Worm (Caenorhabditis elegans) whole organism, L1 larva: ENCODE results near the gene F37A8.2.

Experiments
- Y116A8C.19 ChIP-seq: sonication (generic microtip); optimal IDR thresholded peaks from 2 replicates; lab custom pipeline; 2016; ENCODE audit warnings: missing compliant biosample characterization, missing genetic modification characterization, borderline replicate concordance
- ceh-8 ChIP-seq: fragments of 200-800 bp; sonication (Bioruptor generic); optimal IDR thresholded peaks from 2 replicates; lab custom pipeline; 2018; ENCODE audit warnings: mild to moderate bottlenecking, missing genetic modification characterization, moderate library complexity, missing compliant biosample characterization
- ceh-82 ChIP-seq, 3 experiments: fragments of 150-350 bp in 1 of 3; sonication (generic microtip) in 2 of 3; optimal IDR thresholded peaks; 2 replicates each; lab custom pipeline; 2014 to 2017; ENCODE audit warnings: missing biosample characterization in 3 of 3, missing genetic modification characterization in 3 of 3
- ces-1 ChIP-seq: fragments of 150-350 bp; optimal IDR thresholded peaks from 2 replicates; lab custom pipeline; 2014; ENCODE audit warnings: missing biosample characterization, missing genetic modification reagents, missing genetic modification characterization
- dpl-1 ChIP-seq, 3 experiments: fragments of 150-350 bp in 2 of 3; sonication (generic microtip) in 1 of 3; optimal IDR thresholded peaks; 2 replicates each; lab custom pipeline; 2014 to 2017; ENCODE audit warnings: missing biosample characterization in 3 of 3, missing genetic modification characterization in 3 of 3, missing genetic modification reagents in 3 of 3
- efl-1 ChIP-seq, 4 experiments: fragments of 150-350 bp; optimal IDR thresholded peaks in 3 of 4; peaks in 1 of 4; 1 replicate in 1 of 4; 2 replicates in 3 of 4; lab custom pipeline; 2014; ENCODE audit warnings: missing biosample characterization in 2 of 4, missing genetic modification characterization in 2 of 4, missing genetic modification reagents in 2 of 4
- egl-13 ChIP-seq: sonication (generic microtip); optimal IDR thresholded peaks from 2 replicates; lab custom pipeline; 2016; ENCODE audit warnings: missing genotype, missing genetic modification reagents, missing genetic modification characterization, missing compliant biosample characterization
- elt-2 ChIP-seq: sonication (generic microtip); optimal IDR thresholded peaks from 2 replicates; lab custom pipeline; 2016; ENCODE audit warnings: missing genetic modification characterization, mild to moderate bottlenecking, inconsistent platforms, missing compliant biosample characterization, missing genetic modification reagents
- elt-3 ChIP-seq, 6 experiments: fragments of 150-350 bp in 1 of 6; sonication (generic microtip); optimal IDR thresholded peaks; 2 replicates each; lab custom pipeline; 2017 to 2018; ENCODE audit warnings: missing biosample characterization in 6 of 6, missing genetic modification characterization in 6 of 6, inconsistent platforms in 1 of 6
- fkh-10 ChIP-seq: sonication (generic microtip); optimal IDR thresholded peaks from 2 replicates; lab custom pipeline; 2017; ENCODE audit warnings: missing biosample characterization, missing genetic modification reagents, missing genetic modification characterization
- hlh-17 ChIP-seq: fragments of 200-800 bp; sonication (Bioruptor generic); optimal IDR thresholded peaks from 2 replicates; lab custom pipeline; 2018; ENCODE audit warnings: missing genetic modification characterization, mild to moderate bottlenecking, missing compliant biosample characterization, moderate library complexity, borderline replicate concordance
- irx-1 ChIP-seq: sonication (generic microtip); optimal IDR thresholded peaks from 2 replicates; lab custom pipeline; 2016; ENCODE audit warnings: missing genetic modification characterization, missing compliant biosample characterization
- lin-14 ChIP-seq: fragments of 200-800 bp; sonication (Bioruptor generic); optimal IDR thresholded peaks from 2 replicates; lab custom pipeline; 2018; ENCODE audit warnings: mild to moderate bottlenecking, missing genetic modification characterization, moderate library complexity, missing compliant biosample characterization
- lin-15B ChIP-seq: fragments of 150-350 bp; sonication (generic microtip); optimal IDR thresholded peaks from 3 replicates; lab custom pipeline; 2014; ENCODE audit warnings: missing biosample characterization, missing genetic modification characterization
- lin-35 ChIP-seq, 2 experiments: fragments of 150-350 bp; optimal IDR thresholded peaks; 2 replicates each; lab custom pipeline; 2014; ENCODE audit warnings: missing biosample characterization in 2 of 2, missing genetic modification characterization in 2 of 2, missing genetic modification reagents in 2 of 2
- lin-39 ChIP-seq: fragments of 150-350 bp; optimal IDR thresholded peaks from 2 replicates; lab custom pipeline; 2014; ENCODE audit warnings: missing biosample characterization, missing genetic modification reagents, missing genetic modification characterization
- lir-3 ChIP-seq: sonication (generic microtip); optimal IDR thresholded peaks from 2 replicates; lab custom pipeline; 2016; ENCODE audit warnings: mild to moderate bottlenecking, missing genetic modification characterization, moderate library complexity, missing compliant biosample characterization; ENCODE audit not compliant: poor library complexity
- mab-9 ChIP-seq: fragments of 200-800 bp; sonication (Bioruptor generic); IDR thresholded peaks from 2 replicates; pipeline ENCODE4 v1.3.6; 2022; ENCODE audit warnings: missing genetic modification reagents, missing genetic modification characterization, missing compliant biosample characterization
- mdl-1 ChIP-seq, 2 experiments: fragments of 150-350 bp; optimal IDR thresholded peaks; 2 replicates each; lab custom pipeline; 2014 to 2017; ENCODE audit warnings: missing biosample characterization in 2 of 2, missing genetic modification characterization in 2 of 2, inconsistent platforms in 1 of 2
- mef-2 ChIP-seq: fragments of 150-350 bp; optimal IDR thresholded peaks from 2 replicates; lab custom pipeline; 2014; ENCODE audit warnings: missing biosample characterization, missing genetic modification characterization
- mep-1 ChIP-seq: fragments of 150-350 bp; optimal IDR thresholded peaks from 2 replicates; lab custom pipeline; 2014; ENCODE audit warnings: missing biosample characterization, missing genetic modification characterization
- nhr-19 ChIP-seq: fragments of 200-800 bp; sonication (Bioruptor generic); conservative IDR thresholded peaks from 2 replicates; pipeline ENCODE4 v1.3.6; 2022; ENCODE audit warnings: missing genetic modification characterization, missing compliant biosample characterization
- nhr-20 ChIP-seq: sonication (generic microtip); optimal IDR thresholded peaks from 2 replicates; lab custom pipeline; 2016; ENCODE audit warnings: mild to moderate bottlenecking, missing genetic modification characterization, missing compliant biosample characterization
- nhr-71 ChIP-seq: sonication (generic microtip); optimal IDR thresholded peaks from 2 replicates; lab custom pipeline; 2016; ENCODE audit warnings: mild to moderate bottlenecking, missing genetic modification characterization, moderate library complexity, missing compliant biosample characterization
- nhr-84 ChIP-seq: sonication (generic microtip); optimal IDR thresholded peaks from 2 replicates; lab custom pipeline; 2017; ENCODE audit warnings: missing biosample characterization, missing genetic modification characterization
- nhr-85 ChIP-seq: sonication (generic microtip); peaks from one replicate; lab custom pipeline; 2016; ENCODE audit warnings: missing genetic modification characterization, inconsistent platforms, missing compliant biosample characterization
- snu-23 ChIP-seq: sonication (generic microtip); optimal IDR thresholded peaks from 2 replicates; lab custom pipeline; 2016; ENCODE audit warnings: missing genetic modification characterization, missing compliant biosample characterization
- unc-130 ChIP-seq: fragments of 150-350 bp; optimal IDR thresholded peaks from 2 replicates; lab custom pipeline; 2017; ENCODE audit warnings: missing biosample characterization, missing genetic modification characterization, inconsistent platforms
- unc-86 ChIP-seq: sonication (generic microtip); optimal IDR thresholded peaks from 2 replicates; lab custom pipeline; 2016; ENCODE audit warnings: missing genetic modification characterization, missing compliant biosample characterization
- zag-1 ChIP-seq: fragments of 150-350 bp; optimal IDR thresholded peaks from 2 replicates; lab custom pipeline; 2014; ENCODE audit warnings: missing biosample characterization, missing genetic modification characterization
- ztf-11 ChIP-seq, 2 experiments: sonication (generic microtip); optimal IDR thresholded peaks; 2 replicates each; lab custom pipeline; 2016 to 2017; ENCODE audit warnings: missing genetic modification characterization in 2 of 2, missing biosample characterization in 1 of 2, missing compliant biosample characterization in 1 of 2

F37A8.2 gene

DNA sequence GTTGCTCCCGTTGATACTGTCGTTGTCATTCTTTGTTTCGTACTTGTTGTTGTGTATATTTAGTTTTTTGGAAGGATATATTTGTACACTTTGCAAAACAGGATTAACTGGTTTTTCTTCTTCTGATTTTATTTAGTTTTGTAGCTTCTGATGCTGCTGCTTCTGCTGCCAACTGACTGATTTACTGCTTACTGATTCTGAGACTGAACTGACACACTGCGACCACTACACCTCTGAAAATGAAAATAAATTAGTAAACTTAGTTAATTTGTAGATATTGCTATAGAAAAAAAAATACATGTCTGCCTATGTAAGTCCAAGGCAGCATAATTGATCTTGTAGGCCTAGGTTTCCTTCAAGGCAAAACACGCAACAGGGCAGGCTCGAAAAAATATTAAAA is 41.4 kb upstream of the F37A8.2 start, which contains the start of gene R10E9.4:
Gene R10E9.4, minus strand, starts transcription at position 101 of the 400 bp plus-strand sequence.
- TF ChIP-seq lin-15B: no peak
- TF ChIP-seq mdl-1 (tag; optimal IDR thresholded peaks at IDR 0.05; lab: Kevin White, UChicago): no peak

DNA sequence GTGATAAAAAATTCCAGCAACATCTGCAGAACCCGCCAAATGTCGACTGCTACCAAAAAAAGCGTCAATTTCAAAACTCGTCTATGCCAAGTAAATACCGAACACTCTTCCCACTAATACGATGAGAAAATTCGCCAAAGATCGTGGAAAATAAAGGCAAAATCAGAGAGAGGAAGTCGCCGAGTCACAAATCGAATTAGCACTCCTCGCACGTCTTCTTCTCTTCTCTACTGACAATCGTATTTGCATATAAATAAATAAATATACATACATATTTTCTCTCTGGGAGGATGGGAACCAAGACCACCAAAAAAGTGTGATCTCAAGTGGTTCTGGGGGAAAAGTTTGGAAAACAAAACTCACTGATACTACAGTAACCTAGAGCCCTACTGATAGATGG is 39.1 kb upstream of the F37A8.2 start:
- TF ChIP-seq ceh-8 (GFP tag; lab: Kevin White, UChicago) (peak; percentile 26), lin-14 (GFP tag; lab: Kevin White, UChicago) (peak; percentile 50), ces-1 (GFP tag; lab: Kevin White, UChicago) (peak; percentile 3), fkh-10 (GFP tag; lab: Kevin White, UChicago) (peak; percentile 40), lir-3 (tag; lab: Kevin White, UChicago) (no peak), elt-3 (tag; optimal IDR thresholded peaks at IDR 0.05; lab: Kevin White, UChicago) (no peak), efl-1 (optimal IDR thresholded peaks at IDR 0.05; lab: Kevin White, UChicago) (no peak), efl-1 (GFP tag; optimal IDR thresholded peaks at IDR 0.05 in 1 of 2; lab: Kevin White, UChicago) (no peak)

DNA sequence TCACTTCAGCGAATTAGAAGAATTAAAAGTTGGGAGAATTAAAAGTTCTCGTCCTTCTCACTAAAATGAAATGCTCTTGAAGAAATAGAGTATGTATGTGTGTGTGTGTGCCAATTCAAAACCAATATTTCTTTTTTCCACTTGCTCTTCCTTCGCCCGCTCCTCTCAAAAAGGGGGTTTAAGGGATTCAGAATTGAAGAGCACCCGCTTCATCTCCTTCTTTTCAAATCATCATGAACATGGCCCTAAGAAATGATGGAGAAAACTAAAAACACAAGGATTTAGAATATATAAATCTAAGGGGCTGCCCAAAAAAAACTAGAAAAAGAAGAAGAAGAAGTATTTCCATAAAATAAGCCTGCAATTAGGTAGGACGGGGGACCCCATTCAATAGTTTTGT is 37.8 kb upstream of the F37A8.2 start:
- TF ChIP-seq efl-1 (optimal IDR thresholded peaks at IDR 0.05; lab: Kevin White, UChicago) (no peak), efl-1 (GFP tag; optimal IDR thresholded peaks at IDR 0.05 in 1 of 2; lab: Kevin White, UChicago) (peak in 1 of 2 experiments; percentile 61), lin-14 (GFP tag; lab: Kevin White, UChicago) (peak; percentile 45), lir-3 (tag; lab: Kevin White, UChicago) (no peak), nhr-19 (GFP tag; lab: Robert Waterston, UW) (no peak)

DNA sequence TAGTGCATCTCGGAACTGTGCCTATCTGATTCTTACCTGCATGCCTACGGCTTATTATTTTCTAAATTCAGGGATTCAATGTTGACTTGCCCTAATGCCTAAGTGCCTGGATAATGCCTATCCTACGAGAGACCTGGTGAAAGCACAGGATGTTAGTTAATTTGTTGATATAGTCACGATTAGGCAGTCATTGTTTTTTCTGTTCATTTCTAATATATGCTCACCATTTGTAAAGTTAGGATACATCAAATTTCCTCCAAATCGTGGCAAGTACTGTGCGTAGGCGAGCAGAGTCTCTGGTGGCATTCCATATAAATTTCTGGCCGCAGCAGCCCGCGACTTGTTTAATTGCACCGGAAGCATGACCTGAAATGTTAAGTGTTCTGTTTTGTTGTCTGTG is 34.8 kb upstream of the F37A8.2 start:
- TF ChIP-seq ztf-11 (tag; optimal IDR thresholded peaks at IDR 0.05; lab: Kevin White, UChicago) (no peak), mep-1 (tag; lab: Kevin White, UChicago) (no peak), irx-1 (tag; lab: Kevin White, UChicago) (no peak), egl-13 (tag; lab: Kevin White, UChicago) (no peak), unc-86 (tag; lab: Kevin White, UChicago) (no peak), nhr-84 (tag; lab: Kevin White, UChicago) (no peak), ceh-82 (tag; optimal IDR thresholded peaks at IDR 0.05; lab: Kevin White, UChicago) (no peak), zag-1 (tag; lab: Kevin White, UChicago) (no peak), unc-130 (tag; lab: Kevin White, UChicago) (no peak), lin-39 (tag; lab: Kevin White, UChicago) (no peak), nhr-71 (no peak), efl-1 (optimal IDR thresholded peaks at IDR 0.05; lab: Kevin White, UChicago) (no peak), efl-1 (GFP tag; optimal IDR thresholded peaks at IDR 0.05 in 1 of 2; lab: Kevin White, UChicago) (no peak), dpl-1 (GFP tag; optimal IDR thresholded peaks at IDR 0.05; lab: Kevin White, UChicago) (no peak), snu-23 (GFP tag; lab: Kevin White, UChicago) (no peak), mef-2 (tag; lab: Kevin White, UChicago) (no peak)

DNA sequence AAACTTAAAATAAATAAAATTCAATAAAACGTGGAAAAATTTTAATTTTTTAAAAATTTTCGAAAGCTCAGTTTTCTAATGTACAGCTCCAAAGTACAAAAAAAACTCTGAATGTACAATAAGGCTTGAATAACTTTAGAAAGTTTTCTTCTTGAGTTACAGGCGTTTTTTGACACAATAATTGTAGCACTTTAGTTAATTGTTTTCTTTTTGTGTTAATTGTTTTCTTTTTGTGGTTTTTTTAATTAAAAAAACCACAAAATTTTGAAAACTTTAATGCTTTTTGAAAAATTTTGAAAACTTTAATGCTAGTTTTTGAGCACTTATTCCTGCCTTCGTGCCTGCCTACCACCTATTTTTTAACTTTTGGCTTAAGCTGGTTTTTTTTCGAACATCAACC is 32.9 kb upstream of the F37A8.2 start, which contains the start of gene R10E9.2:
Gene R10E9.2, minus strand, starts transcription at position 101 of the 400 bp plus-strand sequence.
- peak; percentile 36 for TF ChIP-seq nhr-85 (tag; lab: Kevin White, UChicago)
- TF ChIP-seq mab-9: no peak

DNA sequence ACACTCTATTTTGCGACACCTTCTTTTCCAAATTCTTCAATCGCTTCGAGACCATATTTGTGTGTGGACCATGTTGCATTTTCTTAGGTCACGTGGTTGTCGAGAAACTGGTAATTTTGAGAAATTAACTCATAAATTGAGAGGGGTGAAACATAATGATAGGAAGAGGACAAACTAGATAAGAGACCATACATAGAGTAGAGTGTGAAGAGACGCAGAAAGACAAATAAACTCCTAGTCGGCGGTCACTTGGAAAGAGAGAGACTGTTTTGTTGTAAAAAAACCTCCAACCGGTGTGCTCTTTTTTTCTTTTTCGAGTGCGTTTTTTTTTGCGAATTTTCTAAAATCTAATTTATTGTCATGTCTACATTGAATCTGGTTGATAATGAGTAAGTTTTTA is 28.7 kb upstream of the F37A8.2 start, which contains the start of gene R10E9.3:
Gene R10E9.3, plus strand, starts transcription at position 235 of the 400 bp plus-strand sequence.
- TF ChIP-seq elt-2 (tag; lab: Kevin White, UChicago): peak; percentile 10
- TF ChIP-seq hlh-17 (GFP tag; lab: Kevin White, UChicago): no peak
- TF ChIP-seq efl-1 (optimal IDR thresholded peaks at IDR 0.05; lab: Kevin White, UChicago): no peak
- TF ChIP-seq efl-1 (GFP tag; optimal IDR thresholded peaks at IDR 0.05 in 1 of 2; lab: Kevin White, UChicago): peak in 1 of 2 experiments; percentile 83
- TF ChIP-seq Y116A8C.19 (tag; lab: Kevin White, UChicago): no peak
- peak; percentile 32 for TF ChIP-seq nhr-20 (tag; lab: Kevin White, UChicago)
- TF ChIP-seq lin-35 (GFP tag; optimal IDR thresholded peaks at IDR 0.05; lab: Kevin White, UChicago): peak in 1 of 2 experiments; percentile 40
- peak in 1 of 2 experiments; percentile 5 for TF ChIP-seq mdl-1 (tag; optimal IDR thresholded peaks at IDR 0.05; lab: Kevin White, UChicago)
